Fruit fly (Drosophila melanogaster) whole organism, pupa: ENCODE data around the gene JMJD7.

ENCODE experiments used
- CG10348 ChIP-seq: fragments of 200-800 bp; sonication (Bioruptor generic); IDR thresholded peaks from 2 replicates; pipeline ENCODE4 v1.3.6; 2022; ENCODE audit warnings: missing biosample characterization, missing genetic modification characterization
- CG12605 ChIP-seq: fragments of 200-800 bp; sonication (Bioruptor generic); IDR thresholded peaks from 2 replicates; pipeline ENCODE4 v1.3.6; 2022; ENCODE audit warnings: missing biosample characterization, missing genetic modification characterization
- CG13204 ChIP-seq: fragments of 200-800 bp; sonication (Bioruptor generic); optimal IDR thresholded peaks from 2 replicates; lab custom pipeline; 2018; ENCODE audit warnings: missing biosample characterization, mild to moderate bottlenecking, missing genetic modification characterization, moderate library complexity
- CG14655 ChIP-seq: fragments of 200-800 bp; sonication (Bioruptor generic); optimal IDR thresholded peaks from 3 replicates; lab custom pipeline; 2017; ENCODE audit warnings: mild to moderate bottlenecking, missing biosample characterization, missing genetic modification reagents, missing genetic modification characterization
- CG15710 ChIP-seq: fragments of 200-800 bp; sonication (Bioruptor generic); optimal IDR thresholded peaks from 2 replicates; lab custom pipeline; 2018; ENCODE audit warnings: missing biosample characterization, mild to moderate bottlenecking, missing genetic modification characterization, moderate library complexity
- CG17806 ChIP-seq: fragments of 200-800 bp; sonication (Bioruptor generic); optimal IDR thresholded peaks from 2 replicates; lab custom pipeline; 2018; ENCODE audit warnings: missing biosample characterization, mild to moderate bottlenecking, missing genetic modification characterization, moderate library complexity
- CG32121 ChIP-seq: fragments of 200-800 bp; sonication (Bioruptor generic); IDR thresholded peaks from 2 replicates; pipeline ENCODE4 v1.3.6; 2022; ENCODE audit warnings: missing biosample characterization, missing genetic modification characterization
- CG34367 ChIP-seq: fragments of 200-800 bp; sonication (Bioruptor generic); optimal IDR thresholded peaks from 2 replicates; lab custom pipeline; 2018; ENCODE audit warnings: missing biosample characterization, mild to moderate bottlenecking, missing genetic modification characterization
- CG4496 ChIP-seq: fragments of 200-800 bp; sonication (Bioruptor generic); IDR thresholded peaks from 3 replicates; pipeline ENCODE4 v1.3.6; 2022; ENCODE audit warnings: missing biosample characterization, missing genetic modification characterization
- CG8159 ChIP-seq: fragments of 200-800 bp; sonication (Bioruptor generic); optimal IDR thresholded peaks from 3 replicates; lab custom pipeline; 2018; ENCODE audit warnings: missing biosample characterization, mild to moderate bottlenecking, missing genetic modification characterization, moderate library complexity
- CG8301 ChIP-seq: fragments of 200-800 bp; sonication (Bioruptor generic); optimal IDR thresholded peaks from 2 replicates; lab custom pipeline; 2018; ENCODE audit warnings: missing biosample characterization, mild to moderate bottlenecking, missing genetic modification characterization
- CG9948 ChIP-seq: fragments of 200-800 bp; sonication (Bioruptor generic); optimal IDR thresholded peaks from 2 replicates; lab custom pipeline; 2018; ENCODE audit warnings: missing biosample characterization, mild to moderate bottlenecking, missing genetic modification characterization, moderate library complexity
- D1 ChIP-seq: fragments of 200-800 bp; sonication (Bioruptor generic); optimal IDR thresholded peaks from 2 replicates; lab custom pipeline; 2018; ENCODE audit warnings: missing biosample characterization, mild to moderate bottlenecking, missing genetic modification characterization, moderate library complexity
- EcR ChIP-seq: fragments of 200-800 bp; sonication (Bioruptor generic); optimal IDR thresholded peaks from 3 replicates; lab custom pipeline; 2019; ENCODE audit warnings: missing biosample characterization, missing genetic modification characterization, mild to moderate bottlenecking, moderate library complexity, missing genetic modification reagents
- Ets98B ChIP-seq: fragments of 200-800 bp; sonication (Bioruptor generic); IDR thresholded peaks from 2 replicates; pipeline ENCODE4 v1.3.6; 2022; ENCODE audit warnings: missing biosample characterization, missing genetic modification characterization
- Pif1A ChIP-seq: fragments of 200-800 bp; sonication (Bioruptor generic); optimal IDR thresholded peaks from 3 replicates; lab custom pipeline; 2016; ENCODE audit warnings: missing biosample characterization, missing genetic modification characterization
- Pif1B ChIP-seq: fragments of 200-800 bp; sonication (Bioruptor generic); optimal IDR thresholded peaks from 3 replicates; lab custom pipeline; 2016; ENCODE audit warnings: missing biosample characterization, missing genetic modification characterization
- Snoo ChIP-seq: fragments of 200-800 bp; sonication (Bioruptor generic); optimal IDR thresholded peaks from 3 replicates; lab custom pipeline; 2017; ENCODE audit warnings: missing biosample characterization, mild to moderate bottlenecking, missing genetic modification characterization, inconsistent platforms
- fd96Ca ChIP-seq: fragments of 200-800 bp; sonication (Bioruptor generic); IDR thresholded peaks from 3 replicates; pipeline ENCODE4 v1.3.6; 2022; ENCODE audit warnings: missing biosample characterization, missing genetic modification characterization
- gl ChIP-seq: fragments of 200-800 bp; sonication (Bioruptor generic); optimal IDR thresholded peaks from 2 replicates; lab custom pipeline; 2018; ENCODE audit warnings: missing biosample characterization, mild to moderate bottlenecking, missing genetic modification characterization
- rn ChIP-seq: fragments of 200-800 bp; sonication (Bioruptor generic); IDR thresholded peaks from 2 replicates; pipeline ENCODE4 v1.3.6; 2022; ENCODE audit warnings: missing biosample characterization, missing genetic modification characterization

JMJD7 gene

DNA sequence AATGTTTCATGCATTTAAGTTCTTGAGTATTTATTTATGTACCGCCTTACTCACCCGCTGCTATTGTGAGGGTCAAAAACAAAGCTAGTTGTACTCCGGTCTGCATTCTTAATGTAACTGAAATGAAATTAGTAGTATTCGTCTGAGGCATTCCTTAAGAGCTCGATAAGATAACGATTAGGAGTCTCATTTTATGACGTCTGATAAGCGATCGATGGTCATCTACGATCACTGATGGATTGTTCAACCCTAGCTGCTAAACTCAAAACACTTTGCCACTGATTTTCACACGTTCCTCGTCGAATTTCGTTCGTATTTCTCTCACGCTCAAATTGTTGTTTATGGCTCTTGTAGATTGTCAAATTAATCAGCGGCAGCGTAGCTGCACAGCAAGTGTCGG lies 7.0 kb upstream of the JMJD7 start, which contains the start of gene CG10116:
Gene CG10116 (minus strand): TSS at position 106 of the 400 bp plus-strand sequence.
- TF ChIP-seq Pif1A, result no peak
- no peak for TF ChIP-seq CG8159 (tag; lab: Kevin White, UChicago)
- TF ChIP-seq CG34367 (tag; lab: Kevin White, UChicago), result no peak
- no peak for TF ChIP-seq Snoo (tag; lab: Kevin White, UChicago)
- no peak for TF ChIP-seq D1 (tag; lab: Kevin White, UChicago)
- TF ChIP-seq CG15710, result no peak
- no peak for TF ChIP-seq rn
- no peak for TF ChIP-seq CG10348 (GFP tag; lab: Robert Waterston, UW)
- no peak for TF ChIP-seq CG8301 (tag; lab: Kevin White, UChicago)
- no peak for TF ChIP-seq CG4496 (GFP tag; lab: Robert Waterston, UW)
- no peak for TF ChIP-seq CG9948 (tag; lab: Kevin White, UChicago)
- TF ChIP-seq CG32121 (GFP tag; lab: Robert Waterston, UW), result no peak
- TF ChIP-seq CG14655 (GFP tag; lab: Kevin White, UChicago), result no peak
- no peak for TF ChIP-seq fd96Ca (GFP tag; lab: Robert Waterston, UW)
- no peak for TF ChIP-seq Pif1B (GFP tag; lab: Kevin White, UChicago)
- TF ChIP-seq CG17806 (tag; lab: Kevin White, UChicago), result no peak
- no peak for TF ChIP-seq EcR (GFP tag; lab: Kevin White, UChicago)
- no peak for TF ChIP-seq CG12605
- no peak for TF ChIP-seq gl
- no peak for TF ChIP-seq CG13204 (GFP tag; lab: Kevin White, UChicago)
- TF ChIP-seq, all 21 proteins: peak for 0

DNA sequence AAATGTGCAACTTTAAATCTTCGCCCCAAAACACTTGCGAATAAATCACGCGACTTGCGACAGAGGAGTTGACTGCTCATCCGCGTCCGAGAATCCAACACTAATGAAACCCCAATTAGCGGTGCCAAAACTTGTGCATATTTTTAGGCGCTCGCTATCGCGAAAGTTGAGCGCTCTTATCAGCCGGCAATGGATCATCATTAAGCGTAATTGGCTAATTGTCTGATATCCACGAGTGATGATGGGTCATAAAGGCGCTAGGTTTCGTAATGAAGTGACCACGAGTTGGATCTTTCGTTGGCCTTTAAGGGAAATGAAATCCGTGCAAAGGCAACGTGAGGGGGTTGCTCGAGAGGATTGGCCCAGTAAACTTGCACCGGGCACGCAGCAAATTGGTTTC lies 4.7 kb upstream of the JMJD7 start:
- TF ChIP-seq rn, result no peak
- no peak for TF ChIP-seq CG14655 (GFP tag; lab: Kevin White, UChicago)
- TF ChIP-seq CG4496 (GFP tag; lab: Robert Waterston, UW), result no peak
- TF ChIP-seq, all 21 proteins: peak for 0

- TF ChIP-seq CG17806 (tag; lab: Kevin White, UChicago) (no peak), Pif1A (no peak), CG4496 (GFP tag; lab: Robert Waterston, UW) (0 out of 3 replicates have a peak, but pooled peaks have one; percentile 44), rn (0 out of 2 replicates have a peak, but pooled peaks have one; percentile 13), CG14655 (GFP tag; lab: Kevin White, UChicago) (peak; percentile 14), Ets98B (GFP tag; lab: Robert Waterston, UW) (peak; percentile 33; the same call in 1 of the 2 replicates), CG12605 (no peak), CG10348 (GFP tag; lab: Robert Waterston, UW) (no peak), Pif1B (GFP tag; lab: Kevin White, UChicago) (no peak), fd96Ca (GFP tag; lab: Robert Waterston, UW) (peak; percentile 64; the same call in 2 of the 3 replicates), CG34367 (tag; lab: Kevin White, UChicago) (no peak), D1 (tag; lab: Kevin White, UChicago) (no peak), CG8301 (tag; lab: Kevin White, UChicago) (no peak), Snoo (tag; lab: Kevin White, UChicago) (no peak), CG9948 (tag; lab: Kevin White, UChicago) (no peak), EcR (GFP tag; lab: Kevin White, UChicago) (no peak), gl (no peak), CG32121 (GFP tag; lab: Robert Waterston, UW) (peak; percentile 74)
Measured at dm6 chr3L:13452281-13452680, 2.2 kb upstream of the JMJD7 start.

DNA sequence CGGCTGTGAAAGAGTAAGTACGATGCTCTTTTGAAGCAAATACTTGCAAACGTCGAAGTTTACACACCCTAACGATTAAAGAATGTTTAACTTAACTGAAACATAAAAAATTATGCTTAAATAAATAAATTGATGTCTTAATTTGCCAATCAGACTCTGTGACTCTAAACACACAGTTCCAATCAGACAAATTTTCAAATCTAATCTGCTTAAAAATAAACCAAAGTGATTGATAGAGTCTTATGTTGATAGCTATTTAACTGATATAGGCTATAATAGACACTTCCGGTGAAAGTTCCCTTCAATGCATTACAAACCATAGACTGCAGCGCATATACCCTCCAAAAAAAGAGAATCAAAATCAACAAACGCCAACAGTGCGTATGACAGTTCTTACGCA lies 1.5 kb upstream of the JMJD7 start:
- no peak for TF ChIP-seq CG17806 (tag; lab: Kevin White, UChicago)
- TF ChIP-seq CG15710, result no peak
- peak; percentile 9 for TF ChIP-seq CG8159 (tag; lab: Kevin White, UChicago)
- no peak for TF ChIP-seq gl
- no peak for TF ChIP-seq rn
- no peak for TF ChIP-seq Pif1B (GFP tag; lab: Kevin White, UChicago)
- no peak for TF ChIP-seq CG12605
- no peak for TF ChIP-seq Ets98B (GFP tag; lab: Robert Waterston, UW)
- TF ChIP-seq fd96Ca (GFP tag; lab: Robert Waterston, UW), result no peak
- TF ChIP-seq CG14655 (GFP tag; lab: Kevin White, UChicago), result peak; percentile 31
- TF ChIP-seq Pif1A, result no peak
- peak; percentile 13 for TF ChIP-seq Snoo (tag; lab: Kevin White, UChicago)
- no peak for TF ChIP-seq CG4496 (GFP tag; lab: Robert Waterston, UW)
- peak; percentile 66 for TF ChIP-seq CG32121 (GFP tag; lab: Robert Waterston, UW)
- TF ChIP-seq CG13204 (GFP tag; lab: Kevin White, UChicago), result no peak
- no peak for TF ChIP-seq CG34367 (tag; lab: Kevin White, UChicago)
- TF ChIP-seq CG8301 (tag; lab: Kevin White, UChicago), result peak; percentile 44
- TF ChIP-seq CG9948 (tag; lab: Kevin White, UChicago), result no peak
- TF ChIP-seq D1 (tag; lab: Kevin White, UChicago), result no peak
- no peak for TF ChIP-seq EcR (GFP tag; lab: Kevin White, UChicago)
- no peak for TF ChIP-seq CG10348 (GFP tag; lab: Robert Waterston, UW)

DNA sequence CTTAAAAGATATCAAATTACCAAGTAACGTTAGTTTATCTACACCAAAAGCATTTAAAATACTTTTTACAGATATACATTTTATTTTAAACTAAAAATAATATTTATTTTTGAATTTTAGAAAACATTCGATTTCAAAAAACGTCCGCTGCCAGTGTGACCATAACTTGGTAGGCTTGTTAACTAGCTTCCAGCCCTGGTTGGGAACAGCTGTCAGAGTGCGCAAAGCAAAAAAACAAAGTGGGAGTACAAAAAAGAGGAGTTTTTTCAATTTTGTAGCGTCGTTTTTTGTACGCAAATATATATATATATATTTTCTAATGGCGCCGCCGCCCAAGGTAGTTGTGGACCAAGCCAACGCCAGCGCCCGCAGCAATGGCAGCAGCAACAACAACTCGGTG lies 7.7 kb downstream of the JMJD7 start, which contains the start of gene cmb:
Gene cmb (plus strand): TSS at position 195 of the 400 bp plus-strand sequence.
- TF ChIP-seq CG15710 (peak; percentile 85), rn (peak; percentile 89), CG12605 (peak; percentile 97), Pif1A (peak; percentile 87), Pif1B (GFP tag; lab: Kevin White, UChicago) (peak; percentile 84), CG8301 (tag; lab: Kevin White, UChicago) (peak; percentile 85), EcR (GFP tag; lab: Kevin White, UChicago) (peak; percentile 23), CG8159 (tag; lab: Kevin White, UChicago) (peak; percentile 89), fd96Ca (GFP tag; lab: Robert Waterston, UW) (peak; percentile 93), CG9948 (tag; lab: Kevin White, UChicago) (peak; percentile 80), CG17806 (tag; lab: Kevin White, UChicago) (peak; percentile 81), CG13204 (GFP tag; lab: Kevin White, UChicago) (peak; percentile 86), CG14655 (GFP tag; lab: Kevin White, UChicago) (peak; percentile 93), CG32121 (GFP tag; lab: Robert Waterston, UW) (peak; percentile 93), Ets98B (GFP tag; lab: Robert Waterston, UW) (peak; percentile 93), gl (peak; percentile 94), CG4496 (GFP tag; lab: Robert Waterston, UW) (peak; percentile 97), CG10348 (GFP tag; lab: Robert Waterston, UW) (no peak), D1 (tag; lab: Kevin White, UChicago) (peak; percentile 62), CG34367 (tag; lab: Kevin White, UChicago) (peak; percentile 92), Snoo (tag; lab: Kevin White, UChicago) (peak; percentile 72)
